Worm (Caenorhabditis elegans) whole organism, late embryonic: ENCODE data around the gene D1054.3.

Experiments used
- C08G9.2 ChIP-seq: sonication (generic microtip); optimal IDR thresholded peaks from 2 replicates; lab custom pipeline; 2016; ENCODE audit warnings: mild to moderate bottlenecking, missing genetic modification characterization, moderate library complexity, missing compliant biosample characterization
- F13H6.1 ChIP-seq: sonication (generic microtip); optimal IDR thresholded peaks from 2 replicates; lab custom pipeline; 2016; ENCODE audit warnings: missing genetic modification characterization, missing compliant biosample characterization
- T23F11.4 ChIP-seq: fragments of 200-800 bp; sonication (Bioruptor generic); optimal IDR thresholded peaks from 2 replicates; lab custom pipeline; 2018; ENCODE audit warnings: mild to moderate bottlenecking, missing genetic modification characterization, missing compliant biosample characterization
- ahr-1 ChIP-seq: sonication (generic microtip); optimal IDR thresholded peaks from 2 replicates; lab custom pipeline; 2016; ENCODE audit warnings: missing genetic modification characterization, missing compliant biosample characterization
- ceh-18 ChIP-seq: sonication (generic microtip); optimal IDR thresholded peaks from 2 replicates; lab custom pipeline; 2016; ENCODE audit warnings: missing genetic modification characterization, missing compliant biosample characterization
- ceh-30 ChIP-seq: fragments of 150-350 bp; optimal IDR thresholded peaks from 2 replicates; lab custom pipeline; 2014; ENCODE audit warnings: missing biosample characterization, missing genetic modification characterization
- ceh-31 ChIP-seq: sonication (generic microtip); optimal IDR thresholded peaks from 2 replicates; lab custom pipeline; 2016; ENCODE audit warnings: missing genetic modification characterization, missing compliant biosample characterization
- ceh-9 ChIP-seq: sonication (generic microtip); optimal IDR thresholded peaks from 2 replicates; lab custom pipeline; 2016; ENCODE audit warnings: mild to moderate bottlenecking, missing genetic modification characterization, inconsistent platforms, missing compliant biosample characterization
- che-1 ChIP-seq: sonication (generic microtip); optimal IDR thresholded peaks from 2 replicates; lab custom pipeline; 2016; ENCODE audit warnings: mild to moderate bottlenecking, missing genetic modification characterization, missing compliant biosample characterization
- dmd-4 ChIP-seq: sonication (generic microtip); optimal IDR thresholded peaks from 2 replicates; lab custom pipeline; 2016; ENCODE audit warnings: borderline replicate concordance, missing genetic modification characterization, missing compliant biosample characterization
- dve-1 ChIP-seq: sonication (generic microtip); optimal IDR thresholded peaks from 2 replicates; lab custom pipeline; 2017; ENCODE audit warnings: antibody characterized with exemption, mild to moderate bottlenecking, missing genetic modification characterization, missing compliant biosample characterization
- ets-4 ChIP-seq: sonication (generic microtip); optimal IDR thresholded peaks from 2 replicates; lab custom pipeline; 2016; ENCODE audit warnings: missing genetic modification characterization, missing compliant biosample characterization
- fax-1 ChIP-seq: sonication (generic microtip); optimal IDR thresholded peaks from 2 replicates; lab custom pipeline; 2016; ENCODE audit warnings: missing genotype, missing genetic modification characterization, missing compliant biosample characterization
- gmeb-2 ChIP-seq: sonication (generic microtip); optimal IDR thresholded peaks from 2 replicates; lab custom pipeline; 2016; ENCODE audit warnings: missing genetic modification characterization, inconsistent platforms, missing compliant biosample characterization
- hlh-30 ChIP-seq: sonication (generic microtip); optimal IDR thresholded peaks from 2 replicates; lab custom pipeline; 2017; ENCODE audit warnings: antibody characterized with exemption, missing genetic modification characterization, missing compliant biosample characterization; ENCODE audit not compliant: insufficient read depth
- hlh-6 ChIP-seq: sonication (generic microtip); optimal IDR thresholded peaks from 2 replicates; lab custom pipeline; 2016; ENCODE audit warnings: missing genotype, missing genetic modification characterization, missing compliant biosample characterization
- hlh-8 ChIP-seq: sonication (generic microtip); optimal IDR thresholded peaks from 2 replicates; lab custom pipeline; 2016; ENCODE audit warnings: missing genotype, missing genetic modification characterization, missing compliant biosample characterization
- lin-11 ChIP-seq: fragments of 200-800 bp; sonication (Bioruptor generic); optimal IDR thresholded peaks from 2 replicates; lab custom pipeline; 2018; ENCODE audit warnings: mild to moderate bottlenecking, missing genetic modification characterization, missing compliant biosample characterization
- madf-2 ChIP-seq: sonication (generic microtip); optimal IDR thresholded peaks from 2 replicates; lab custom pipeline; 2017; ENCODE audit warnings: missing genetic modification characterization, missing compliant biosample characterization
- nfya-1 ChIP-seq: sonication (generic microtip); optimal IDR thresholded peaks from 2 replicates; lab custom pipeline; 2017; ENCODE audit warnings: missing genetic modification characterization, mild to moderate bottlenecking, missing compliant biosample characterization, antibody characterized with exemption, moderate library complexity
- nhr-11 ChIP-seq: fragments of 150-350 bp; optimal IDR thresholded peaks from 2 replicates; lab custom pipeline; 2014; ENCODE audit warnings: missing biosample characterization, missing genetic modification characterization
- nhr-232 ChIP-seq: sonication (generic microtip); optimal IDR thresholded peaks from 2 replicates; lab custom pipeline; 2016; ENCODE audit warnings: missing genetic modification characterization, missing compliant biosample characterization
- odd-2 ChIP-seq: sonication (generic microtip); optimal IDR thresholded peaks from 2 replicates; lab custom pipeline; 2017; ENCODE audit warnings: antibody characterized with exemption, mild to moderate bottlenecking, missing genetic modification characterization, missing compliant biosample characterization
- pag-3 ChIP-seq: sonication (generic microtip); optimal IDR thresholded peaks from 2 replicates; lab custom pipeline; 2016; ENCODE audit warnings: missing compliant biosample characterization, missing genetic modification characterization, borderline replicate concordance
- pat-9 ChIP-seq: fragments of 200-800 bp; sonication (Bioruptor generic); optimal IDR thresholded peaks from 2 replicates; lab custom pipeline; 2018; ENCODE audit warnings: mild to moderate bottlenecking, missing genetic modification characterization, moderate library complexity, missing compliant biosample characterization
- pha-2 ChIP-seq: sonication (generic microtip); optimal IDR thresholded peaks from 2 replicates; lab custom pipeline; 2017; ENCODE audit warnings: mild to moderate bottlenecking, missing genetic modification characterization, missing compliant biosample characterization
- pha-4 ChIP-seq: fragments of 150-350 bp; optimal IDR thresholded peaks from 2 replicates; lab custom pipeline; 2018; ENCODE audit warnings: missing biosample characterization, missing genetic modification reagents, missing genetic modification characterization
- ref-2 ChIP-seq: sonication (generic microtip); optimal IDR thresholded peaks from 2 replicates; lab custom pipeline; 2016; ENCODE audit warnings: missing genetic modification characterization, missing compliant biosample characterization
- syd-9 ChIP-seq: sonication (generic microtip); optimal IDR thresholded peaks from 2 replicates; lab custom pipeline; 2016; ENCODE audit warnings: mild to moderate bottlenecking, missing genetic modification characterization, moderate library complexity, missing compliant biosample characterization
- tbx-2 ChIP-seq: sonication (generic microtip); optimal IDR thresholded peaks from 2 replicates; lab custom pipeline; 2016; ENCODE audit warnings: missing genetic modification characterization, missing compliant biosample characterization
- tbx-7 ChIP-seq: sonication (generic microtip); optimal IDR thresholded peaks from 2 replicates; lab custom pipeline; 2016; ENCODE audit warnings: missing genotype, missing genetic modification characterization, missing compliant biosample characterization
- ttx-3 ChIP-seq: sonication (generic microtip); optimal IDR thresholded peaks from 2 replicates; lab custom pipeline; 2016; ENCODE audit warnings: missing genetic modification reagents, missing genetic modification characterization, missing compliant biosample characterization
- unc-3 ChIP-seq, 2 experiments: fragments of 200-800 bp in 1 of 2; sonication (Bioruptor generic) in 1 of 2; sonication (generic microtip) in 1 of 2; conservative IDR thresholded peaks in 1 of 2; optimal IDR thresholded peaks in 1 of 2; 2 replicates each; pipeline versions ENCODE4 v1.3.6 to Lab custom; 2016 to 2022; ENCODE audit warnings: missing compliant biosample characterization in 2 of 2, missing genetic modification characterization in 2 of 2, missing genetic modification reagents in 1 of 2
- unc-86 ChIP-seq: sonication (generic microtip); optimal IDR thresholded peaks from 2 replicates; lab custom pipeline; 2016; ENCODE audit warnings: missing genetic modification characterization, missing compliant biosample characterization
- zip-5 ChIP-seq: sonication (generic microtip); optimal IDR thresholded peaks from 2 replicates; lab custom pipeline; 2016; ENCODE audit warnings: missing genetic modification characterization, missing compliant biosample characterization

D1054.3 gene

ce11 chrV:10807862-10808327 lies 36.6 kb downstream of the D1054.3 start, which contains the start of gene plrg-1 (continued):
- TF ChIP-seq ceh-18 (peak; percentile 86), dve-1 (peak; percentile 35), dmd-4 (tag; lab: Kevin White, UChicago) (peak; percentile 75), che-1 (tag; lab: Kevin White, UChicago) (peak; percentile 76), nfya-1 (tag; lab: Kevin White, UChicago) (peak; percentile 91), pha-4 (no peak), gmeb-2 (tag; lab: Kevin White, UChicago) (peak; percentile 71), zip-5 (tag; lab: Kevin White, UChicago) (peak; percentile 63), ceh-30 (no peak), hlh-6 (tag; lab: Kevin White, UChicago) (peak; percentile 91), ceh-9 (tag; lab: Kevin White, UChicago) (no peak), odd-2 (tag; lab: Kevin White, UChicago) (peak; percentile 37), ceh-31 (tag; lab: Kevin White, UChicago) (peak; percentile 93), unc-3 (GFP tag; conservative IDR thresholded peaks at IDR 0.05; lab: Robert Waterston, UW) (peak; percentile 86), unc-3 (tag; optimal IDR thresholded peaks at IDR 0.05; lab: Kevin White, UChicago) (peak; percentile 86), ref-2 (peak; percentile 89), nhr-232 (peak; percentile 75), ets-4 (tag; lab: Kevin White, UChicago) (peak; percentile 60), madf-2 (tag; lab: Kevin White, UChicago) (peak; percentile 79), lin-11 (tag; lab: Kevin White, UChicago) (peak; percentile 79), tbx-2 (tag; lab: Kevin White, UChicago) (peak; percentile 92), nhr-11 (tag; lab: Kevin White, UChicago) (no peak), pha-2 (peak; percentile 82), T23F11.4 (peak; percentile 76)

DNA sequence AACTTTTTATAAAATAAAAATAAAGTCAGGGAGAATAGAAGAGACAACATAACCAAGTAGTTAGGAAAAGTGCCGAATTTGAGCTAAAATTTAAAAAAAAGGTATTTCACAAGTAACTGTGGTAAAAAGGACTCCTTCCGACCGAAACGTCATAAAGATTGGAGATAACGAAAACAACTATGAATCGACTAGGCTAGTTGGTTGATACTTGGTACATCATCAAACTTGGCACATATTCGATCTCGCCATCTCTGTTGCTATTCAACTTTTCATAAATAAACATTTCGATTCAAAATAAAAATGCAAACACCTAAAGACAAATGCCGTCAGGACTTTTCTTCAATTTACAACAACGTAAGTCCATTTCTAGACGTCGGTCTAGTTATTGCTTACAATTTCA lies 40.5 kb downstream of the D1054.3 start, which contains the start of gene C29A12.22:
TSS of gene C29A12.22 (plus strand) at position 301 of the 400 bp plus-strand sequence.
- TF ChIP-seq dve-1 (no peak), hlh-30 (tag; lab: Kevin White, UChicago) (no peak), fax-1 (tag; lab: Kevin White, UChicago) (no peak), tbx-7 (tag; lab: Kevin White, UChicago) (no peak), ref-2 (no peak), ttx-3 (tag; lab: Kevin White, UChicago) (no peak), unc-3 (GFP tag; conservative IDR thresholded peaks at IDR 0.05; lab: Robert Waterston, UW) (no peak), unc-3 (tag; optimal IDR thresholded peaks at IDR 0.05; lab: Kevin White, UChicago) (no peak), zip-5 (tag; lab: Kevin White, UChicago) (no peak), nfya-1 (tag; lab: Kevin White, UChicago) (no peak), che-1 (tag; lab: Kevin White, UChicago) (no peak)

ce11 chrV:10813425-10814156 lies 42.3 kb downstream of the D1054.3 start, which contains the start of the genes C29A12.1 and lig-1:
Gene C29A12.1 (minus strand): TSS chrV:10813487.
Gene lig-1 (plus strand): TSS chrV:10814106.
- TF ChIP-seq ceh-31 (tag; lab: Kevin White, UChicago) = peak; percentile 16
- no peak for TF ChIP-seq zip-5 (tag; lab: Kevin White, UChicago)

DNA sequence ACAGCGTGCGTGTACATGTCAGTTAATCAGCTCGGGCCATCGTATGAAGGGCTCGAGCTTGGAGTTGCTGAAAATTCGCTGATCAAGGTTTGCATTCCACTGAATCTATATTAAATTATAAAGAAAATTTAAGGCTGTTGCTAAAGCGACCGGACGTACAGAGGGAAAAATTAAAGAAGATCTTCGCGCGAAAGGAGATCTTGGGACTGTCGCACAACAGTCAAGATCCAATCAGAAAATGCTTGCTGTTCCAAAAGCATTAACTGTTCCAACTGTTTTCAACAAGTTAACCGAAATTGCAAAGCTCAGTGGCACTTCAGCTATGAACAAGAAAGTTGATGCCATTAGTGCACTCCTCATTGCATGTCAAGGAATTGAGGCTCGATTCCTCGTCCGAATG lies 43.1 kb downstream of the D1054.3 start:
- no peak for TF ChIP-seq pag-3
- no peak for TF ChIP-seq F13H6.1 (tag; lab: Kevin White, UChicago)
- TF ChIP-seq ceh-9 (tag; lab: Kevin White, UChicago) = no peak
- no peak for TF ChIP-seq syd-9 (tag; lab: Kevin White, UChicago)
- no peak for TF ChIP-seq T23F11.4
- TF ChIP-seq ahr-1 (tag; lab: Kevin White, UChicago) = no peak
- no peak for TF ChIP-seq unc-86 (tag; lab: Kevin White, UChicago)
- TF ChIP-seq ref-2 = no peak
- TF ChIP-seq pat-9 (tag; lab: Kevin White, UChicago) = no peak
- TF ChIP-seq ceh-31 (tag; lab: Kevin White, UChicago) = no peak
- TF ChIP-seq hlh-6 (tag; lab: Kevin White, UChicago) = no peak
- TF ChIP-seq C08G9.2 (tag; lab: Kevin White, UChicago) = no peak
- no peak for TF ChIP-seq hlh-8 (tag; lab: Kevin White, UChicago)
- no peak for TF ChIP-seq ttx-3 (tag; lab: Kevin White, UChicago)
